Fruit fly (Drosophila melanogaster): ENCODE data around the gene CG34028.

The CG34028 gene

DNA sequence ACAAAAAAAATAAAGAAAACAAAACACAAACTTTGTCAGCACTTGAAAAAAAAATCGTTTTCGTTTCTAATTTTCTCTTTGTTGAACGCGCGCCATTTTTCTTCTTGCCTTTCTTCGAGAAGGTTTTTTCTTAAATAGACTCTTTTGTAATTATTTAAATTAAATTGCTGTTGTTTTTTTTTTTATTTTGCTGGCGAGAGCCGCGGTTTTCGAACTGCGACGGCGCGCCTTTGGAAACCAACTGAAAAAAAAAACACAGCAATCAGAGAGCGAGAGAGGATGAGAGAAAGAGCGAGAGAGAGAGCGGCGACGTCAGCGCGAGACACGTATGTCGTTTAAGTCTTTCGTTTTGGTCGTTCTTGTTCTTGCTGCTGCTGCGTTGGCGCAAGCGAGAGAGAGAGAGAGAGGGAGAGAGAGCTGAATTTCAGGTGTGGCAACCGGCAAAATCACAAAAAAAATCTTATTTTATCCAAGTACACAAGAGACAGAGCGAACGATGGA, 15.3 kb upstream of the CG34028 start:
- no peak for TF ChIP-seq psq (optimal IDR thresholded peaks at IDR 0.05)
- no peak for TF ChIP-seq Sin3A (optimal IDR thresholded peaks at IDR 0.05)
- TF ChIP-seq ttk (optimal IDR thresholded peaks at IDR 0.05) = no peak
- no peak for TF ChIP-seq Myc (optimal IDR thresholded peaks at IDR 0.05)
- no peak for TF ChIP-seq h (optimal IDR thresholded peaks at IDR 0.05)
- no peak for TF ChIP-seq insv (optimal IDR thresholded peaks at IDR 0.05)

DNA sequence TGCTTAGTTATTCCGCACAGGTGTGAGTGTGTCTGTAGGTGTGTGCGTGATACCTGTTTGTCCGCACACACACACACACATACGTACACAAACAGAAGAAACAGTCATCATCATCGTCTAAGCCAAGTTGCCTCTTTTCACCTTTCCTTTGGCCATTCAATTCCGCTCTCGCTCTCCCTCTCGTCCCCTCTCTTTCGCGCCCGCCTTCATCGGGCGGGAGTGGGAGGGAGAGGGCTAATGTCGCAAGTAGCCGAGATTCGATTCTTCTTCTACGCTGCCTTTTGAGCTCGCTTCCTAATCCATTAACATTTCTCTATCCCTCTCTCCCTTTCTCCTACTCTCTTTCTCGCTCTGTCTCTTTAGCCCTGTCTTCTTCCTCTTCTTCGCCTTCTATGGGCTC, 14.2 kb upstream of the CG34028 start:
- TF ChIP-seq psq (optimal IDR thresholded peaks at IDR 0.05) = no peak
- TF ChIP-seq insv (optimal IDR thresholded peaks at IDR 0.05) = no peak
- TF ChIP-seq ttk (optimal IDR thresholded peaks at IDR 0.05) = no peak
- TF ChIP-seq h (optimal IDR thresholded peaks at IDR 0.05) = no peak
- TF ChIP-seq Sin3A (optimal IDR thresholded peaks at IDR 0.05) = no peak
- no peak for TF ChIP-seq Myc (optimal IDR thresholded peaks at IDR 0.05)

DNA sequence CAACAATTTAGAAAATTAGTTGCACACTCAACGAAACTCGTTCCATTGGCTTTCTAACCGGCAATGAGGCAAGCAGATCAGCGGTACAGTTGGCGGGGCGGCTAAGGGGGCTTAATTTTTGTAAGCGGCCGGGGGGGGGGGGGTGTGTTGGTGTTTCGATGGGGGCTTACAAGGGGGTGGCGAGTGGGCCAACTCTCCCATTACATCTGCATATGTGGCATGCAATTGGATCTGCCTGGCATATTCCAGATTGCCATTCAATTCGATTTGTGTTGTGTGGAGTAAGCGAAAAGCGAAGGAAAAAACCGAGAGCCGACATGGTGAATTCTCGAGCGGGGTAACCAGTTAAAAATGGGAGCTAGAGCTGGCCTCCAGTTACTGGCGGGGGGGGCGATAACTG, 13.2 kb upstream of the CG34028 start:
- no peak for TF ChIP-seq h (optimal IDR thresholded peaks at IDR 0.05)
- TF ChIP-seq insv (optimal IDR thresholded peaks at IDR 0.05) = no peak
- no peak for TF ChIP-seq Sin3A (optimal IDR thresholded peaks at IDR 0.05)
- TF ChIP-seq Myc (optimal IDR thresholded peaks at IDR 0.05) = no peak
- TF ChIP-seq psq (optimal IDR thresholded peaks at IDR 0.05) = no peak
- TF ChIP-seq ttk (optimal IDR thresholded peaks at IDR 0.05) = no peak

DNA sequence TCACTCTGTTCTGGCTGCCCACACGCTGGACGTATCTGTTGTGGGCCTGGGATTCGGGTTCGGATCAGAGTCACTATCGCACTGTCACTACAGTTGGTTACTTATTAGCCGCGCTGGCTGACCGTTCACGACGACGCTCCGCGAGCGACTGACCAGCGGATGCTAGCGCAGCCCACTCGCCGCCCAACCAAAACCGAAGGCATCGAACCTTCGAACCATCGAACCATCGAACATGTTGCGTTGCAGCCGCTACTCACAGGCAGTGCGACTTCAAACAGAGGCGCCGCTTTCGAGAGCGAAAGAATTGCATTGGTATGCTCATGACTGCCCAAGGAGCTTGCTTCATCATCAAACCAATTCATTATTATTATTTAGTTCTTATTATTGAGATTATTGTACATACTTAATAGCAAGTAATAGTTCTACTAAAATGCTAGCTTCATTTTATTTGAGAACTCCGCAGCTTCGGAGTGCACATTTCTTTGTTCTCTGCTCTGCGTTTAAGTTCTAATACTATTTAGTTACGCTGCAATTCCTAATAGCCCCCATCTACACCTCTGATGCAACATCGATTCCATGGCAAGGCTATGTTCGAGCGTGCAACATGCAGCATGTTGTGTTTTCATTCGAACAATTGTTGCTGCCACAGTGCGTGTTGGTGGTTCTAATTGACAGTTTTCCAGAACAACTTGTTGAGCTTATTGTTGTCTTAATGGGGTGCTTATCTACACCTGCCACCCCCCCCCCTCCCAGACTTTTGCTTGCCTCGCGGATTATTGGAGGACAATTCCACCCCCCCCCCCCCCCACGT, 11.1 kb upstream of the CG34028 start, which contains the start of gene mgl:
TSS of gene mgl (minus strand) at position 136 of the 811 bp plus-strand sequence.
- TF ChIP-seq insv (optimal IDR thresholded peaks at IDR 0.05) (no peak), Sin3A (optimal IDR thresholded peaks at IDR 0.05) (no peak)

DNA sequence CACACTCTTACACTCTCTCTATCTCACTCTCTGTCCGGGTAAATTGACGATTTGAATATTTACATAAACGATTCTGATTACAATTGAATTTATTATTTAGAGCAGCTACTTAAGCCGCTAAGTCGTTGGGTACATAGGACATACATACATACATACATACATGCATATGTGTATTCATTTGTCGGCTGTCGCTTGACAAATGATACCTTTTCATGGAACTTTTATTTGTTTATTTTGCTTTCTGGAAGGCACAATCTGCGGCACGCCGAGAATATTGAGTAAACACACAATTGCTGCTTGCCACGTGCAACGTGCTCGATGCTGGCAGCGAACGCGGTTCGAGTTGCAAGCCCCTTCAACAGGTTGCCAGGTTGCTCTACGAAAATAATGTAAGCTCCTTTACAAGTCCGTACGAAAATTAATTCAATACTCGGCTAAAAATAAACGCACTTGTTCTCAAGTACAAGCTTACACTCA, 10.5 kb upstream of the CG34028 start:
- no peak for TF ChIP-seq h (optimal IDR thresholded peaks at IDR 0.05)

DNA sequence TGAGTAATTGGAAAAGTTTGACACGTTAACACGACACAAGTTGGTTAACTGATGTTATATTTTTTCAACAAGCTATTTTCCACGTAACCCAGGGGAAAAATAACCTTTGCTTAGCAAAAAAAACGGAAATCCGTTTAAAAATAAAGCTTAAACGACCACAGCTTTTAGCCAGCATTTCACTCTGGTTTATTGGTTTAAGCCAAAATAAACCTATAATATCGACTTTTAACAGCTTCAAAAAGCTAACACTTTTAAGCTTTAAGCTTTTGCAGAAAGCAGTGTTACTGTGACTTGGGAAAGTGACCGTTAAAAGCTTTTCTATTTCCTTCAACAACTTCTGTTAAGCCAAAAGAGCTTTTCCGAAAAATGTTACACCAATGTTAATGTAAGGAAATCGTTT, 9.0 kb upstream of the CG34028 start:
- no peak for TF ChIP-seq h (optimal IDR thresholded peaks at IDR 0.05)
- no peak for TF ChIP-seq Sin3A (optimal IDR thresholded peaks at IDR 0.05)
- TF ChIP-seq psq (optimal IDR thresholded peaks at IDR 0.05) = no peak
- no peak for TF ChIP-seq insv (optimal IDR thresholded peaks at IDR 0.05)
- no peak for TF ChIP-seq Myc (optimal IDR thresholded peaks at IDR 0.05)
- TF ChIP-seq ttk (optimal IDR thresholded peaks at IDR 0.05) = no peak

DNA sequence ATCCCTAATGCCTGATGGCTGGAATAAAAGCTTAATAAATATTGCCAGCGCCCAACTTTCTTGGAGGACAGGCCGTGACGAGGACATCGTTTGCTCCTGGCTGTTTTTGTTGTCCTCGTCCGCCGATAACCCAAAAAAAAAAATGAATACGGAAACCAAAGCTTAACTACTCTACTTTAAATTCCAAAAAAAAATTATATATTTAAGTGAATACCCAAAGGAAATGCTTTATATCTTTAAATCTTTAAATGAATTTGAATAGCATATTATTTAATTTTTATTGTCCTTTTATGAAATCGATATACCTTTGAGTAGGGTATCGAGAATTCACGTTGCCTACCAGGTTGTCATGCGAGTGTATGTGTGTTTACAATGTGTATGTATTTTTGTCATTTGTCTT, 8.9 kb downstream of the CG34028 start:
- TF ChIP-seq insv (optimal IDR thresholded peaks at IDR 0.05) = no peak

DNA sequence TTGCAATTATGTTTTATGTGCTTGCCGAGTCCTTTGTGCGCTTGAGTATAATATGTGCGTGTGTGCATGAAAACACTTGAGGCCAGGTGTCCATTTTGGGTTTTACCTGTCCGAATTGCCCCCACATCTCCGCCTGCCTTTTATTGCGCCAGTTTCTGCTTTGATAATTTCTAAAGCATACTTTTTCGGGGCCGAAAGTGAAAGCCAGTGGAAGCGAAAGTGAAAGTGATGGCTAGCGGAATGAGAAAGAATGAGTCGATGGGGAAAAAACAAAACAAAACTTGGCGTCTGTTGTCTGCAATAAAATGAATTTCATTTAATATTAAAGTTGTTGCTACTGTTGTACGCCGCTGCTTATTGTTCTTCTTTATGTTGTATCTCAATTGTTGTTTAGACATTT, 12.2 kb downstream of the CG34028 start:
- TF ChIP-seq insv (optimal IDR thresholded peaks at IDR 0.05) (no peak), ttk (optimal IDR thresholded peaks at IDR 0.05) (no peak), h (optimal IDR thresholded peaks at IDR 0.05) (no peak), psq (optimal IDR thresholded peaks at IDR 0.05) (no peak), Myc (optimal IDR thresholded peaks at IDR 0.05) (no peak), Sin3A (optimal IDR thresholded peaks at IDR 0.05) (no peak)

DNA sequence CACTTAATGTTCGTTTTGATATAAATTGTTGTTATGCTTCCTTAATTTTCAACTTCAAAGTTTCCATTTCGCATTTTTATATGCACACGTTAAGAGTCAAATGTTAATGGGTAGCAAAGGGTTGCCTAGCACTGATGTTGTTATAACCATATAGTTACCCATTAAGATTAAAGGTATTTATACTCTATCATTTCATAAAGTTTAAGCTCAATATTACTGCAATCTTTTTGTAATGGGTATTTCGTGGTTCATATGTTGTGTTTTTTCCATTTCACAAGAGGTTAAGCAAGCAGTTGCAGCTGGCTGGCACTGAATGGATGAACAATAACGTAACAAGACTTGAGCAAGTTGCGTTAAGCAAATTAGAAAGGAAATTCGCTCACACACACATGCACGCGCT, 20.5 kb downstream of the CG34028 start:
- TF ChIP-seq psq (optimal IDR thresholded peaks at IDR 0.05) (no peak), Sin3A (optimal IDR thresholded peaks at IDR 0.05) (no peak), Myc (optimal IDR thresholded peaks at IDR 0.05) (no peak), insv (optimal IDR thresholded peaks at IDR 0.05) (no peak), h (optimal IDR thresholded peaks at IDR 0.05) (no peak), ttk (optimal IDR thresholded peaks at IDR 0.05) (no peak)

DNA sequence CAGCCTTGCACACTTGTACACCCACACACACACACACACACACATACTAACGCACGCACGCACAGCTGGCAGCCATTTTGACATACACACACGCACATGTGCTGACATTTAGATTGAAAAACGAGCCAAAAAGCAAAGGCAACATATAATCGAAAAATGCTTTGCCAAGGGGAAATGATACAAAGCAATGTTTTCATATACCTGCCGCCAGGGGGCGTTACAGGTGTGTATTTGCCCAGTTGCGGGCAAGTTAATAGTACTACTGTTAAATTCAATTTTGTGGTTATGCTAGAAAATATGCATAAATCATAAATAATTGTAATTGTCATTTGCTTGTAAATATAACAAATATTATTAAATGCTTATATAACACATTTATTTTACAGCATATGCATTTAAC, 21.1 kb downstream of the CG34028 start:
- TF ChIP-seq Sin3A (optimal IDR thresholded peaks at IDR 0.05) (no peak), ttk (optimal IDR thresholded peaks at IDR 0.05) (no peak), h (optimal IDR thresholded peaks at IDR 0.05) (no peak), psq (optimal IDR thresholded peaks at IDR 0.05) (no peak), Myc (optimal IDR thresholded peaks at IDR 0.05) (no peak), insv (optimal IDR thresholded peaks at IDR 0.05) (no peak)

DNA sequence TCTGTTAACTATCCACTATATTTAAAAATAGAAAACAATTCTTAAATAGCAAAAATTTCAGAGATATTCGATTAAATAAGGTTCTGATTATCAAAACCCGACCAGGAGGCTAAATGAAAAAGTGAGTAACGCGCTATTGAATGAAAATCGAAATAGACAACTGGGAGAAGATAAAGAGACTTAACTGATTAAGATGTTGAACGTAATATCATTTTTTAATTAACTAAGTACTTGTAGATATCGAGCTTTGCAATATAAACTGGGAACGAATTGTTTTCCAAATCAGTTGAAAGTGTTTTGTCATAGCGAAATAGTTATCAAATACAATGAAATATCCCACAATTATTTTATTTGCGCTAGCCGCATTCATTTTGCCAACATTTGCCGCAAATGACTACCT, 22.2 kb downstream of the CG34028 start, which contains the start of gene CG34026:
TSS of gene CG34026 (plus strand) at position 301 of the 400 bp plus-strand sequence.
- no peak for TF ChIP-seq h (optimal IDR thresholded peaks at IDR 0.05)
- no peak for TF ChIP-seq psq (optimal IDR thresholded peaks at IDR 0.05)
- no peak for TF ChIP-seq Myc (optimal IDR thresholded peaks at IDR 0.05)

DNA sequence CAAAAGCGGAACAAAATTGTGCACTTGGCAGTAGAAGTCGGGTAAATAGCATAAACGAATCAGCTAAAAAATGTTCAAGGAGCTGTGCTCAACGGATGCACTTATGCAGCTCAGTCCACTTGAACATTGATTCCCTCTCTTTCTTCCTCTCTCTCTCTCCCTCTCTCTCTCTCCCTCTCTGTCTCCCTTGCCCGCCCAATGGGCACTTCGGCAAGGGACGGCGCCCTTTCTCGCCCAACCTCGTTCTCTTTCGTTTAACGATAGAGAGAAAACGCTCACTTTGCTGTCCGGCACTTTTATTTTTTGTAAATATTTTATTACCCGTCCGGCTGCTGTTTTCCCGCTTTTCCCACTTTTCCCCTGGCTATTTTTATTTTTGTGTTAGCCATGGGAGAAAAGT, 33.1 kb downstream of the CG34028 start:
- TF ChIP-seq Sin3A (optimal IDR thresholded peaks at IDR 0.05) (no peak), psq (optimal IDR thresholded peaks at IDR 0.05) (no peak), ttk (optimal IDR thresholded peaks at IDR 0.05) (no peak), insv (optimal IDR thresholded peaks at IDR 0.05) (no peak), Myc (optimal IDR thresholded peaks at IDR 0.05) (no peak), h (optimal IDR thresholded peaks at IDR 0.05) (no peak)

DNA sequence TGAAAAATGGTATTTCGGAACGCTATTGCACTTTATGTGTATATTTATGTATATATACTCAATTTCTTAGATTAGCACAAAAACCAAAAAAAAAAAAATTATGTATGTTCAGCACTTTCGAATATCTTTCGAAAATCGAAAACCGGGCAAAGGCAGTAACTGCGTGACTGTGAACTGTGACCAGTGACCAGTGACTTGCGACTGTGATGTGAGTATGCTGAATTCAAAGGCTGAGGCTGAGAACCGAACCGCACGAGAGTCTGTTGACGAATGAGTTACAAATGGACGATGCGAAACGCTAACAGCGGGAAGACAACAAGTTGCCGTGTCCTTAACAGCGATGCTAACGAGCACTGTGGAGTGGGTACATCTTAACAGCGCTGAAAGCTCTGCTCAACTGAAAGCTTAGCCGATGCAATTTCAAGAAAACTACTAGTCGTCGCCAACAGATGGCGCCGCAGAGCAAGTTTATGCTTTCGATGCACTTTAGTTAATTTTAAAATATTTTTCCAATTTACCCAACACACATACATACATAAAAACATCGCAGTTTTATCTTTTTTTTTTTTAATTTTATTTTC, 39.3 kb downstream of the CG34028 start, which contains the start of gene CG32700:
TSS of gene CG32700 (minus strand) at position 274 of the 581 bp plus-strand sequence.
- TF ChIP-seq insv (optimal IDR thresholded peaks at IDR 0.05) (no peak), Myc (optimal IDR thresholded peaks at IDR 0.05) (no peak), Sin3A (optimal IDR thresholded peaks at IDR 0.05) (no peak), ttk (optimal IDR thresholded peaks at IDR 0.05) (no peak), h (optimal IDR thresholded peaks at IDR 0.05) (no peak), psq (optimal IDR thresholded peaks at IDR 0.05) (no peak)
